Fruit fly (Drosophila melanogaster): ENCODE results near the gene RpL30.

RpL30 gene

DNA sequence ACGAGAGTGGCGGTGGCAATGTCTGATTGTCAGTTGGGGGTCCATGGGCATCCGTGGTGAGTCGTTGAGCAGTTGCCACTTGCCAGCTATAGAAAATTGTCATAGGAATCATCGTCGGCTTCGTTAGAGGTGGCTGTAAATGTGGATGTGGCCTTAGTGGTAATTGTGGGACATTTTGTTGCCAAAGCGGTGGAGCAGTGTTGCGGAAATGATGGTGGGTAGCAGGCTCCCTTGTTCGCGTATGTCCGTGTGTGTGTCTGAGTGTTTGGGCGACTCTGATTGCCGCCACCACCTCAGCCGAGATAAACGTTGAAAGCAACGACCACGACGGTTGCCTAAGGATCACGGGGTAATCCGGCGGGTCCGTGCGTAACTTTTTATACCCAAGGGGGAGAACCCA is 8.0 kb upstream of the RpL30 start:
- no peak for TF ChIP-seq h (optimal IDR thresholded peaks at IDR 0.05)
- no peak for TF ChIP-seq Myc (optimal IDR thresholded peaks at IDR 0.05)
- no peak for TF ChIP-seq psq (optimal IDR thresholded peaks at IDR 0.05)
- no peak for TF ChIP-seq insv (optimal IDR thresholded peaks at IDR 0.05)
- no peak for TF ChIP-seq Sin3A (optimal IDR thresholded peaks at IDR 0.05)
- no peak for TF ChIP-seq ttk (optimal IDR thresholded peaks at IDR 0.05)

dm6 chr2L:19015628-19016027 is 6.5 kb upstream of the RpL30 start:
- no peak for TF ChIP-seq psq (optimal IDR thresholded peaks at IDR 0.05)
- TF ChIP-seq ttk (optimal IDR thresholded peaks at IDR 0.05): no peak
- no peak for TF ChIP-seq h (optimal IDR thresholded peaks at IDR 0.05)
- TF ChIP-seq Myc (optimal IDR thresholded peaks at IDR 0.05): no peak
- TF ChIP-seq Sin3A (optimal IDR thresholded peaks at IDR 0.05): no peak
- TF ChIP-seq insv (optimal IDR thresholded peaks at IDR 0.05): no peak

DNA sequence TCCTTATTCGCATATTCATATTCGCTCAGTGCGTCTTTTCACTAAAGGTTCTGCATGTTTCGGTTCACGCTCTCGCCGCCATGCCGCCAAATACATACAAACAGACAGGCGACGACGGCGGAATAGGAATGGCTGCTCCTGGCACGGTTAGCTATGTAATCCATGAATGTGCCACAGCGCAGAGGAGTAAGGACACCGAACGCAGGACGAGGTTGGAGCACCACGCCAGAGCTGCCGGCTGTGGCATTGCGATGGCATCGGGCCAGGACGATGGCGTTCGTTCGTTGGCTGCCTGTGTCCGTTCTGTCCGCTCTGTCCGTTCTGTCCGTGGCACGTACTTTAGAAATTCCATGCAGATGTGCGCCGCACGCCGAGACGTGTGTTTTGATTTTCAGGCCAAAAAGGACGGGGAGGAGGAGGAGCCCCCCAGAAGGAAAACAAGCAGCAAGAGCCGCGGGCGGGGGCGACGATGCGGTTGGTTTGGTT is 5.8 kb upstream of the RpL30 start:
- TF ChIP-seq h (optimal IDR thresholded peaks at IDR 0.05): no peak
- TF ChIP-seq Sin3A (optimal IDR thresholded peaks at IDR 0.05): no peak
- no peak for TF ChIP-seq insv (optimal IDR thresholded peaks at IDR 0.05)
- no peak for TF ChIP-seq Myc (optimal IDR thresholded peaks at IDR 0.05)
- no peak for TF ChIP-seq ttk (optimal IDR thresholded peaks at IDR 0.05)

DNA sequence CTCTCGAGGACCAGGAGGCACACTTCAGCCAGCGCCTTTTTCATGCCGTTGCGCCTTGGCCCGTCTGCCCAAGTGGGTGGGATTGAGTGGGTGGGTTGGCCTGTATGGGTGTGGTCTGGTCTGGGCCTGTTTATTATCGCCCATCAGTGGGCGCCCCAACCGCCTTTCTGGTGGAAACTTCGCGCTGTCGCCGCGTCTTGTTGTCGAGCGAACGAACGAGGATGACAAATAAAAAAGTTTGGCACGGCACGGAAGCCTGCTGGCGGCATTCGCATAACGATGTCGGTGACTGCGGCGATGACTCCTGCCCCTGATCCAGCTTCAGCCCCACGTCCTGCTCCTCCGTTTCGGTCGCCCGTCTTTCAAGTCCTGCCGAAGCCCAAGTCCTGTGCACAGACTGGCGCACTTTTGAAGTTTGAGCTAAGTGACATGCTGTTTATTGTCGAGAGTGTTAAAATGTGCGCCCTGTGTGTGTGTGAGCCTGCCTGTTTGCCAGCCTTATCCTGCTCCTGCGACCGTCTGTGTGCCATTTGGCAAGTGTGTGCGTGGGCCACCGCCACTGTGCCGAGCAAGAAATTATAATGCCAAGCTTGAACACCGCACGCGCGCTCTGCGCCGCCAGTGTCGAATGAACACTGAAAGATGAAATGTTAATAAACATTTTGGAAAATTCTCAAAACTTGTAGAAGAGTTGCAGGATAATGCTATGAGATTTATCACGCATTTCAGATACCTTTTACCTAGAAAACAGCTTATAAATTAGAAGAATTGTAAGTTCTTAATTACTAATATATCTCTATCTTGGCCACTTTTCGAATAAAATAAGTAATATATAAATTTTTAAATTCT is 5.2 kb upstream of the RpL30 start:
- TF ChIP-seq Myc (optimal IDR thresholded peaks at IDR 0.05) (no peak), Sin3A (optimal IDR thresholded peaks at IDR 0.05) (no peak), h (optimal IDR thresholded peaks at IDR 0.05) (no peak), psq (optimal IDR thresholded peaks at IDR 0.05) (no peak), insv (optimal IDR thresholded peaks at IDR 0.05) (no peak), ttk (optimal IDR thresholded peaks at IDR 0.05) (no peak)

- TF ChIP-seq Sin3A (optimal IDR thresholded peaks at IDR 0.05) (no peak), h (optimal IDR thresholded peaks at IDR 0.05) (no peak), ttk (optimal IDR thresholded peaks at IDR 0.05) (no peak), psq (optimal IDR thresholded peaks at IDR 0.05) (no peak), Myc (optimal IDR thresholded peaks at IDR 0.05) (no peak), insv (optimal IDR thresholded peaks at IDR 0.05) (no peak)
Measured at dm6 chr2L:19012776-19013328, 3.7 kb upstream of the RpL30 start.

DNA sequence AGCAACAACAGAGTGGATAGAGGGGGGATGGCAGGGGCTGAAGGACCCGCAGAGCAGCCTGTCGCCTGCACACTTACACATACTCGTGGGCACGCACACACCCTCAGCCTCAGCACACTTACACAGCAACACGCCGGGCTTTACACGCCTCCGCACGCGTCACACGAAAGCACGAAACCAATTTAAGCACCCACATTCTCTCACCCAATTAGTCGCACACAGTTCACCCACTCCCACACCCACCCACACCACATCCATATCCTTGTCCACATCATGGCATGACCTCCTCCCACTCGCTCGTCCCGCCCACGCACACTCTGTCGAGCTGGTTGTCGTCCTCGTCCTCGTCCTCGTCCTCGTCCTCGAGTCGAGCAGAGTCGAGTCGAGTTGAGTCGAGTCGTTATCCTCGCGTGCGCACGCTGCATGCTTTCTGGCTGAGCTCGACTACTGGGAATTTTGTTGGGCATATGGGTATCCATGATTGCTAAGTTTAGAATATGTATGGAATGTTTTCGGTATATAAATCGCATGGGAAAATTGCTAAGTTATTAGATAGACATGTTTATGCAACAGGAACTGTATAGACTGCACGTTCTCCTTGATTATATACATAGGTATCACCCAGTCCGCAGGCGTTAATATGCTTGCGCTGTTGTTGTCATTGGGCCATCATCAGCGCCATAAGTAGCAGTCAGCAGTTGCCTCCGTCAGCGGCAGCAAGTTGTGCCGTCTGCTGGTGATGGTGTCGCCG is 3.0 kb upstream of the RpL30 start:
- TF ChIP-seq Myc (optimal IDR thresholded peaks at IDR 0.05): no peak
- TF ChIP-seq psq (optimal IDR thresholded peaks at IDR 0.05): no peak
- no peak for TF ChIP-seq Sin3A (optimal IDR thresholded peaks at IDR 0.05)
- no peak for TF ChIP-seq h (optimal IDR thresholded peaks at IDR 0.05)
- no peak for TF ChIP-seq insv (optimal IDR thresholded peaks at IDR 0.05)
- TF ChIP-seq ttk (optimal IDR thresholded peaks at IDR 0.05): no peak

DNA sequence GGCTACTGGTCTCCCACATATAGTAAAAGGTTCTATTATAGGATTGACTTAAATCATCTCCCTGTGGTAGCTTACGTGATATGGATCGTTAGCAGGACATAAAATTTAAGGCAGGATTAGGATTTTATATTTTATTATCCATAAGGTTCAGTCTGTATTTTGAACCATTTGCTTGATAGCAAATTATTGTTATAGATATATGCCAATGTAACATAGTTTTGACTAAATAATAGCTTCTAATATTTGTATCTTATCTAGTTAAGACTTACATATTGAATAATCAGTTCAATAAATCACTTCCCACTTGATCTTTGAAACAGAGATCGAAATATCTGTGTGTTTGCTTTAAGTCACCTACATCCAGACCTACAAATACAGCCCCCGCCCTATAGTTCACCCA is 1.5 kb upstream of the RpL30 start, which contains the start of gene robl37BC:
Gene robl37BC, plus strand, starts transcription at position 301 of the 400 bp plus-strand sequence.
- TF ChIP-seq ttk (optimal IDR thresholded peaks at IDR 0.05) (no peak), Sin3A (optimal IDR thresholded peaks at IDR 0.05) (no peak), h (optimal IDR thresholded peaks at IDR 0.05) (no peak), Myc (optimal IDR thresholded peaks at IDR 0.05) (no peak), insv (optimal IDR thresholded peaks at IDR 0.05) (no peak), psq (optimal IDR thresholded peaks at IDR 0.05) (no peak)

DNA sequence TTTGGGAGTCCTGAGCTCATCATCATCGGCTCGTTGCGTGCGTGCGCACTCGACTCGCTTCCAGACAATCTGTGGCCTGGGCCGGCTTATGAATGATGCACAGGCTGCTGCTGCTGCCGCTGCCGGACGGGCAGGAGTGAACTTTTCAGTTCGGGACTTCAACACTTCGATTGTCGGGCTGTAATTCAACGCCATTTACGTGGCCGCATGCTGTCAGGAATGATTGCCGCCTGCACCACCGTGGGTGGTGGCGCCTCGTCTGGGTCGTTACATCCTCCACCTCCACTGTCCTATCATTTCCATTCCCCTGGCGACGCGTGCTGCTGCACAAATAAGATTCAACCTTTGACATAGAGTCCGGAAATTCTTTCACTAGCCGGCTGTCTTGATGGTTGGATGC is 931 bp upstream of the RpL30 start:
- no peak for TF ChIP-seq insv (optimal IDR thresholded peaks at IDR 0.05)
- TF ChIP-seq Myc (optimal IDR thresholded peaks at IDR 0.05): no peak
- TF ChIP-seq ttk (optimal IDR thresholded peaks at IDR 0.05): no peak
- no peak for TF ChIP-seq psq (optimal IDR thresholded peaks at IDR 0.05)
- no peak for TF ChIP-seq Sin3A (optimal IDR thresholded peaks at IDR 0.05)
- TF ChIP-seq h (optimal IDR thresholded peaks at IDR 0.05): no peak

DNA sequence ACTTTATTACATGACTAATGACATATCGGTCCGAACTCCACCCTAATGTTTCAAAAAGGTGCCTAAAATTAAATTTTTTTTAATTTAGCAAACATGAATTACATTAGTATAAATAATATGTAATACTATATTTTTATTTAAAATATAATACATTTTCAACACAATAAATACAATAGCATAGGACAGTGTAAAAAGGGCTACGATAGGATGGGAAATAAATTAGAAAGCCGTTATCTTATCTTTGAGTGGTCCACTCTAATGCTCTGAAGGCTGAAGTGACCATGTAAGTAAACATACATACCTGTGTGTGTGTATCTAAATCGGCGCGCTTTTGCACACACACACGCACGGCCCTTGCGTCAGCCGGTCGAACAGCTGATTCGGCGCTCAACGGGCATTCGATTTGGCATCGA is 6.1 kb downstream of the RpL30 start, which contains the start of gene CG31793:
Gene CG31793, plus strand, starts transcription at position 409 of the 413 bp plus-strand sequence.
- TF ChIP-seq insv (optimal IDR thresholded peaks at IDR 0.05): no peak
- no peak for TF ChIP-seq Myc (optimal IDR thresholded peaks at IDR 0.05)
- TF ChIP-seq h (optimal IDR thresholded peaks at IDR 0.05): no peak
- no peak for TF ChIP-seq Sin3A (optimal IDR thresholded peaks at IDR 0.05)
- TF ChIP-seq psq (optimal IDR thresholded peaks at IDR 0.05): no peak
- no peak for TF ChIP-seq ttk (optimal IDR thresholded peaks at IDR 0.05)

dm6 chr2L:19002468-19002867 is 6.6 kb downstream of the RpL30 start:
- TF ChIP-seq insv (optimal IDR thresholded peaks at IDR 0.05): no peak
- TF ChIP-seq Myc (optimal IDR thresholded peaks at IDR 0.05): no peak
- TF ChIP-seq h (optimal IDR thresholded peaks at IDR 0.05): no peak
- TF ChIP-seq Sin3A (optimal IDR thresholded peaks at IDR 0.05): no peak
- no peak for TF ChIP-seq psq (optimal IDR thresholded peaks at IDR 0.05)
- no peak for TF ChIP-seq ttk (optimal IDR thresholded peaks at IDR 0.05)

dm6 chr2L:18997148-18997547 is 12.0 kb downstream of the RpL30 start, which contains the start of gene CG31792:
TSS of gene CG31792 (plus strand) at chr2L:18997448.
- TF ChIP-seq h (optimal IDR thresholded peaks at IDR 0.05): no peak
- no peak for TF ChIP-seq psq (optimal IDR thresholded peaks at IDR 0.05)
- no peak for TF ChIP-seq Sin3A (optimal IDR thresholded peaks at IDR 0.05)
